Worm (Caenorhabditis elegans): Measurements from ENCODE around the gene F21D9.8.
"Not testable (repeated sequence)": the region's sequence is repeated elsewhere in the genome, so short reads cannot be mapped to it uniquely, and the experiment has no call there.

Gene F21D9.8

ce11 chrV:19282314-19282713 is 2.5 kb upstream of the F21D9.8 start, which contains the start of gene fbxb-117:
Gene fbxb-117, plus strand, starts transcription at chrV:19282614.
- TF ChIP-seq ceh-9 (tag; optimal IDR thresholded peaks at IDR 0.05): no peak
- no peak for TF ChIP-seq nfya-1 (tag; optimal IDR thresholded peaks at IDR 0.05; ENCODE audit: insufficient read depth)
- TF ChIP-seq lin-39 (tag; optimal IDR thresholded peaks at IDR 0.05): no peak
- no peak for TF ChIP-seq mdl-1 (tag; optimal IDR thresholded peaks at IDR 0.05)
- TF ChIP-seq eor-1 (tag; optimal IDR thresholded peaks at IDR 0.05): no peak
- no peak for TF ChIP-seq elt-2 (tag; optimal IDR thresholded peaks at IDR 0.05)
- no peak for TF ChIP-seq ama-1 (optimal IDR thresholded peaks at IDR 0.05)
- TF ChIP-seq ceh-16 (tag; optimal IDR thresholded peaks at IDR 0.05): no peak
- no peak for TF ChIP-seq skn-1 (tag; optimal IDR thresholded peaks at IDR 0.05)
- no peak for TF ChIP-seq snpc-4 (tag; optimal IDR thresholded peaks at IDR 0.05)
- TF ChIP-seq sea-2 (GFP tag; optimal IDR thresholded peaks at IDR 0.05): no peak
- TF ChIP-seq egl-27 (tag; optimal IDR thresholded peaks at IDR 0.05): no peak
- TF ChIP-seq nhr-11 (tag; optimal IDR thresholded peaks at IDR 0.05): no peak
- no peak for TF ChIP-seq fkh-2 (tag; optimal IDR thresholded peaks at IDR 0.05)
- TF ChIP-seq nhr-77 (tag; optimal IDR thresholded peaks at IDR 0.05): no peak
- TF ChIP-seq ceh-28 (tag; optimal IDR thresholded peaks at IDR 0.05): no peak
- no peak for TF ChIP-seq unc-39 (tag; optimal IDR thresholded peaks at IDR 0.05)
- no peak for TF ChIP-seq daf-12 (tag; optimal IDR thresholded peaks at IDR 0.05)

- TF ChIP-seq eor-1 (tag; optimal IDR thresholded peaks at IDR 0.05): no peak
Measured at ce11 chrV:19278488-19278887, 1.3 kb downstream of the F21D9.8 start.

DNA sequence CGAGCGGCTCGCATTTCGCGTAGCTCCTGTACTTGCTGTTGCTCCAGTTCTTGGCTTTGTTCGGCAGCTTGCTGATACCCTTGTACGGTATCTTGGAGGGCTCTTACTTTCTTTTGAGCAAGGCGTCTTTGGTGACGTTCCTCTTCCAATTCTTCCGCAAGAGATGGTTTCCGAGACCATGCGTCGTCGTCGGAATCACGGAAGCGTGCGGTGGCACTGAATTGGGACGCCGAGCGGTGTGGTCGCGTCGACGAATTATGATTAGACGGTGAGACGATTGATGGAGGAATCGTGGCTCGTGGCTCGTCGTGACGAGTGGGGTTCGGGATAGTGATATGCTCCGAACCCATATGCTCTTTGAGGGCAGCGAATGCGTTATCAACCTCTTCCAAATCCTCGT is 3.4 kb downstream of the F21D9.8 start:
- no peak for TF ChIP-seq eor-1 (tag; optimal IDR thresholded peaks at IDR 0.05)
- TF ChIP-seq nhr-67 (tag; optimal IDR thresholded peaks at IDR 0.05): no peak
- no peak for TF ChIP-seq hmg-11 (tag; optimal IDR thresholded peaks at IDR 0.05)
- TF ChIP-seq pqm-1 (tag; optimal IDR thresholded peaks at IDR 0.05): no peak
- no peak for TF ChIP-seq tbx-2 (tag; optimal IDR thresholded peaks at IDR 0.05)
- TF ChIP-seq ama-1 (optimal IDR thresholded peaks at IDR 0.05): no peak
- no peak for TF ChIP-seq egl-5 (tag; optimal IDR thresholded peaks at IDR 0.05)
- TF ChIP-seq fkh-10 (GFP tag; optimal IDR thresholded peaks at IDR 0.05): no peak

- TF ChIP-seq elt-2, mdl-1, hmg-11 (tag; optimal IDR thresholded peaks at IDR 0.05): not testable (repeated sequence)
Measured at ce11 chrV:19264148-19264547, 15.6 kb downstream of the F21D9.8 start, which contains the start of gene F21D9.1. Gene F21D9.1, plus strand, starts transcription at chrV:19264448.

DNA sequence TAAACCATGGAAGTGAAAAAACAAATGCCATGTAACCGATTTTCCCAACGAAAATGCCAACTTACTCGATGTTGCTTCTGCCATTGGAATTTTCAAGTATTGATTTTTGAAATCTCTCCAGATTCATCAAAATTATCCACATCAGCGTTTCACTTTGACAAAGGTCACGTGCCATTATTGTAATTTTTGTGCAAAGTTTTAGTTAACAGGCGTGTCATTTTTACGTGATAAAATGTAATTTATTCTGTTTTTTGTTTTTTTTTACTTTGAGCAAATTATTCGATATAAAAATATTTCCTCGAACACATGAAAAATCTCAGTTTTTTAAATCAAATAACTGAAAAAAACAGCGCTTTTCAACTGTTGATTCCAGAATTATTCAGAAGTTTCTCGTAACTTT is 17.4 kb downstream of the F21D9.8 start, which contains the start of gene F21D9.2:
Gene F21D9.2, minus strand, starts transcription at position 101 of the 400 bp plus-strand sequence.
- TF ChIP-seq elt-3 (tag; optimal IDR thresholded peaks at IDR 0.05): no peak
- TF ChIP-seq aly-2 (tag; optimal IDR thresholded peaks at IDR 0.05): no peak
- TF ChIP-seq pha-4 (tag; optimal IDR thresholded peaks at IDR 0.05): no peak

DNA sequence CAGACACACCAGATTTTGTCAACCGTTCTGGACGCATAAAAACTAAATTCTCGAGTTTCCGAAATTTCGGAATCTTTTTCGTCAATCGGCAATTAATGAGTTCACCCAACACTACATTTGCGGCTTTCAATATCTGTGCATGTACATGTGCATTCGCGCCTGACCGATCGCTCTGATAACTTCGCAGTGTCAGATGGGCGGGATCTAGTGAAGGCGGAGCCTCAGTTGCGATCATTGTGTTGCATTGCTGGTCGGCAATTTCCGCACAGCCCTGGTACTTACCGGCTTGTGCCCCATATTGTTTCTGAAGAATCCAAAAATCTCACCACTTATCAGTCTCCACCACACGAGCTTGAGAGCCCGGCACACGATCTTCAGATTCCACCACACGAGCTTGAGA is 19.1 kb downstream of the F21D9.8 start:
- no peak for TF ChIP-seq nhr-43 (tag; optimal IDR thresholded peaks at IDR 0.05; ENCODE audit: poor library complexity, severe bottlenecking)
- no peak for TF ChIP-seq fkh-2 (tag; optimal IDR thresholded peaks at IDR 0.05)
- TF ChIP-seq daf-12 (tag; optimal IDR thresholded peaks at IDR 0.05): no peak
- TF ChIP-seq nhr-237 (tag; optimal IDR thresholded peaks at IDR 0.05): no peak
- TF ChIP-seq unc-39 (tag; optimal IDR thresholded peaks at IDR 0.05): no peak
- no peak for TF ChIP-seq mdl-1 (tag; optimal IDR thresholded peaks at IDR 0.05)
- no peak for TF ChIP-seq aly-2 (tag; optimal IDR thresholded peaks at IDR 0.05)
- no peak for TF ChIP-seq pqm-1 (tag; optimal IDR thresholded peaks at IDR 0.05)
- no peak for TF ChIP-seq nhr-76 (tag; optimal IDR thresholded peaks at IDR 0.05)
- TF ChIP-seq elt-2 (tag; optimal IDR thresholded peaks at IDR 0.05): no peak
- no peak for TF ChIP-seq lsy-12 (tag; optimal IDR thresholded peaks at IDR 0.05)
- TF ChIP-seq nhr-77 (tag; optimal IDR thresholded peaks at IDR 0.05): no peak
- no peak for TF ChIP-seq elt-3 (tag; optimal IDR thresholded peaks at IDR 0.05)
- TF ChIP-seq egl-27 (tag; optimal IDR thresholded peaks at IDR 0.05): no peak
- TF ChIP-seq zag-1 (tag; optimal IDR thresholded peaks at IDR 0.05): no peak
- TF ChIP-seq mml-1 (tag; optimal IDR thresholded peaks at IDR 0.05): no peak
